Fruit fly (Drosophila melanogaster) whole organism, embryonic: ENCODE results near the gene CG14545.
A peak's percentile ranks its signal among the peaks of the same experiment; 100 is the strongest.

Experiments used
- Bgb ChIP-seq: fragments of 200-800 bp; sonication (Bioruptor generic); IDR thresholded peaks from 2 replicates; pipeline ENCODE4 v1.3.6; 2022; ENCODE audit warnings: missing biosample characterization, missing genetic modification characterization; ENCODE audit not compliant: partially characterized antibody
- CG10209 ChIP-seq: fragments of 200-800 bp; sonication (Bioruptor generic); optimal IDR thresholded peaks from 3 replicates; lab custom pipeline; 2017; ENCODE audit warnings: missing biosample characterization, mild to moderate bottlenecking, missing genetic modification characterization, missing genetic modification reagents
- CG10321 ChIP-seq: fragments of 200-800 bp; sonication (Bioruptor generic); IDR thresholded peaks from 2 replicates; pipeline ENCODE4 v1.3.6; 2022; ENCODE audit warnings: missing biosample characterization, missing genetic modification characterization
- CG10543 ChIP-seq: fragments of 200-800 bp; sonication (Bioruptor generic); optimal IDR thresholded peaks from 3 replicates; lab custom pipeline; 2017; ENCODE audit warnings: missing biosample characterization, mild to moderate bottlenecking, missing genetic modification characterization, moderate library complexity
- CG11456 ChIP-seq: fragments of 200-800 bp; sonication (Bioruptor generic); IDR thresholded peaks from 3 replicates; pipeline ENCODE4 v1.3.6; 2022; ENCODE audit warnings: missing biosample characterization, missing genetic modification characterization
- CG12155 ChIP-seq: fragments of 200-800 bp; sonication (Bioruptor generic); optimal IDR thresholded peaks from 3 replicates; lab custom pipeline; 2016; ENCODE audit warnings: missing biosample characterization, missing genetic modification characterization
- CG12391 ChIP-seq: fragments of 200-800 bp; sonication (Bioruptor generic); optimal IDR thresholded peaks from 3 replicates; lab custom pipeline; 2018; ENCODE audit warnings: missing biosample characterization, mild to moderate bottlenecking, missing genetic modification characterization, moderate library complexity
- CG13296 ChIP-seq: fragments of 200-800 bp; sonication (Bioruptor generic); optimal IDR thresholded peaks from 3 replicates; lab custom pipeline; 2018; ENCODE audit warnings: missing biosample characterization, mild to moderate bottlenecking, missing genetic modification characterization
- CG15073 ChIP-seq: fragments of 200-800 bp; sonication (Bioruptor generic); optimal IDR thresholded peaks from 2 replicates; lab custom pipeline; 2016; ENCODE audit warnings: missing biosample characterization, missing genetic modification characterization
- CG17186 ChIP-seq: fragments of 200-800 bp; sonication (Bioruptor generic); optimal IDR thresholded peaks from 3 replicates; lab custom pipeline; 2017; ENCODE audit warnings: missing biosample characterization, missing genetic modification reagents, missing genetic modification characterization
- CG17361 ChIP-seq: fragments of 200-800 bp; sonication (Bioruptor generic); IDR thresholded peaks from 3 replicates; pipeline ENCODE4 v1.3.6; 2022; ENCODE audit warnings: missing biosample characterization, missing genetic modification characterization
- CG17829 ChIP-seq: fragments of 200-800 bp; optimal IDR thresholded peaks from 2 replicates; lab custom pipeline; 2019; ENCODE audit warnings: missing biosample characterization, mild to moderate bottlenecking, missing genetic modification characterization, moderate library complexity
- CG1832 ChIP-seq: fragments of 200-800 bp; sonication (Bioruptor generic); optimal IDR thresholded peaks from 2 replicates; lab custom pipeline; 2017; ENCODE audit warnings: missing biosample characterization, mild to moderate bottlenecking, missing genetic modification characterization, inconsistent platforms
- CG31365 ChIP-seq: fragments of 200-800 bp; sonication (Bioruptor generic); optimal IDR thresholded peaks from 2 replicates; lab custom pipeline; 2018; ENCODE audit warnings: missing biosample characterization, mild to moderate bottlenecking, missing genetic modification characterization
- CG3163 ChIP-seq: fragments of 200-800 bp; sonication (Bioruptor generic); optimal IDR thresholded peaks from 3 replicates; lab custom pipeline; 2016; ENCODE audit warnings: missing biosample characterization, missing genetic modification characterization
- CG4730 ChIP-seq: fragments of 200-800 bp; sonication (Bioruptor generic); IDR thresholded peaks from 2 replicates; pipeline ENCODE4 v1.3.6; 2022; ENCODE audit warnings: missing biosample characterization, missing genetic modification characterization
- CG6175 ChIP-seq: fragments of 200-800 bp; sonication (Bioruptor generic); IDR thresholded peaks from 3 replicates; pipeline ENCODE4 v1.3.6; 2022; ENCODE audit warnings: missing biosample characterization, missing genetic modification characterization
- CG7745 ChIP-seq: fragments of 200-800 bp; sonication (Bioruptor generic); optimal IDR thresholded peaks from 2 replicates; lab custom pipeline; 2018; ENCODE audit warnings: missing biosample characterization, mild to moderate bottlenecking, missing genetic modification characterization, moderate library complexity
- CrebB ChIP-seq: fragments of 200-800 bp; sonication (Bioruptor generic); optimal IDR thresholded peaks from 3 replicates; lab custom pipeline; 2018; ENCODE audit warnings: missing biosample characterization, mild to moderate bottlenecking, missing genetic modification characterization
- Dbx ChIP-seq: fragments of 200-800 bp; sonication (Bioruptor generic); IDR thresholded peaks from 3 replicates; pipeline ENCODE4 v1.3.6; 2022; ENCODE audit warnings: missing biosample characterization, missing genetic modification characterization
- Dip2 ChIP-seq: fragments of 200-800 bp; sonication (Bioruptor generic); IDR thresholded peaks from 2 replicates; pipeline ENCODE4 v1.3.6; 2022; ENCODE audit warnings: missing biosample characterization, missing genetic modification characterization
- Doc3 ChIP-seq: fragments of 200-800 bp; sonication (Bioruptor generic); IDR thresholded peaks from 3 replicates; pipeline ENCODE4 v1.3.6; 2022; ENCODE audit warnings: missing biosample characterization, missing genetic modification characterization; ENCODE audit not compliant: partially characterized antibody
- HLH3B ChIP-seq: fragments of 200-800 bp; sonication (Bioruptor generic); IDR thresholded peaks from 2 replicates; pipeline ENCODE4 v1.3.6; 2022; ENCODE audit warnings: missing biosample characterization, missing genetic modification characterization
- HLH54F ChIP-seq: fragments of 200-800 bp; sonication (Bioruptor generic); optimal IDR thresholded peaks from 3 replicates; lab custom pipeline; 2016; ENCODE audit warnings: missing biosample characterization, missing genetic modification characterization
- HmgD ChIP-seq: fragments of 200-800 bp; sonication (Bioruptor generic); optimal IDR thresholded peaks from 3 replicates; lab custom pipeline; 2016; ENCODE audit warnings: missing biosample characterization, missing genetic modification characterization
- Hmx ChIP-seq: fragments of 200-800 bp; sonication (Bioruptor generic); optimal IDR thresholded peaks from 2 replicates; lab custom pipeline; 2016; ENCODE audit warnings: missing biosample characterization, missing genetic modification characterization
- Jarid2 ChIP-seq: fragments of 200-800 bp; sonication (Bioruptor generic); optimal IDR thresholded peaks from 3 replicates; lab custom pipeline; 2017; ENCODE audit warnings: mild to moderate bottlenecking, missing biosample characterization, missing genetic modification reagents, missing genetic modification characterization
- Lpt ChIP-seq: fragments of >200 bp; optimal IDR thresholded peaks from 2 replicates; lab custom pipeline; 2018; ENCODE audit warnings: missing biosample characterization, missing genetic modification characterization
- Mrtf ChIP-seq: fragments of 200-800 bp; sonication (Bioruptor generic); IDR thresholded peaks from 3 replicates; pipeline ENCODE4 v1.3.6; 2022; ENCODE audit warnings: missing biosample characterization, missing genetic modification characterization
- Ravus ChIP-seq: fragments of 200-800 bp; sonication (Bioruptor generic); IDR thresholded peaks from 2 replicates; pipeline ENCODE4 v1.3.6; 2022; ENCODE audit warnings: missing biosample characterization, missing genetic modification characterization
- Side ChIP-seq: fragments of 200-800 bp; sonication (Bioruptor generic); optimal IDR thresholded peaks from 2 replicates; lab custom pipeline; 2016; ENCODE audit warnings: missing biosample characterization, missing genetic modification characterization
- Usf ChIP-seq: fragments of 200-800 bp; sonication (Bioruptor generic); optimal IDR thresholded peaks from 2 replicates; lab custom pipeline; 2017; ENCODE audit warnings: missing genotype, missing biosample characterization, missing genetic modification characterization
- ab ChIP-seq: fragments of 200-800 bp; sonication (Bioruptor generic); optimal IDR thresholded peaks from 2 replicates; lab custom pipeline; 2016; ENCODE audit warnings: missing biosample characterization, missing genetic modification characterization
- ash1 ChIP-seq: fragments of 200-800 bp; sonication (Bioruptor generic); optimal IDR thresholded peaks from 2 replicates; lab custom pipeline; 2018; ENCODE audit warnings: missing biosample characterization, mild to moderate bottlenecking, missing genetic modification characterization
- ato ChIP-seq: fragments of 200-800 bp; sonication (Bioruptor generic); IDR thresholded peaks from 2 replicates; pipeline ENCODE4 v1.3.6; 2022; ENCODE audit warnings: missing biosample characterization, missing genetic modification characterization; ENCODE audit not compliant: partially characterized antibody
- dm ChIP-seq: fragments of 200-800 bp; sonication (Bioruptor generic); optimal IDR thresholded peaks from 3 replicates; lab custom pipeline; 2016; ENCODE audit warnings: missing biosample characterization, missing genetic modification characterization
- esg ChIP-seq: fragments of 200-800 bp; sonication (Bioruptor generic); conservative IDR thresholded peaks from 2 replicates; pipeline ENCODE4 v1.3.6; 2022; ENCODE audit warnings: missing biosample characterization, missing genetic modification characterization
- ewg ChIP-seq: fragments of 200-800 bp; sonication (Bioruptor generic); optimal IDR thresholded peaks from 3 replicates; lab custom pipeline; 2017; ENCODE audit warnings: mild to moderate bottlenecking, missing biosample characterization, missing genetic modification reagents, missing genetic modification characterization
- gfzf ChIP-seq: fragments of 200-800 bp; sonication (Bioruptor generic); optimal IDR thresholded peaks from 2 replicates; lab custom pipeline; 2016; ENCODE audit warnings: missing biosample characterization, mild to moderate bottlenecking, missing genetic modification characterization, moderate library complexity
- gro ChIP-seq: fragments of 200-800 bp; sonication (Bioruptor generic); optimal IDR thresholded peaks from 2 replicates; lab custom pipeline; 2016; ENCODE audit warnings: missing biosample characterization, missing genetic modification characterization
- jigr1 ChIP-seq: fragments of 200-800 bp; sonication (Bioruptor generic); IDR thresholded peaks from 3 replicates; pipeline ENCODE4 v1.3.6; 2022; ENCODE audit warnings: missing biosample characterization, missing genetic modification characterization
- lbe ChIP-seq: fragments of 200-800 bp; sonication (Bioruptor generic); optimal IDR thresholded peaks from 2 replicates; lab custom pipeline; 2016; ENCODE audit warnings: missing biosample characterization, mild to moderate bottlenecking, missing genetic modification characterization
- lov ChIP-seq, 2 experiments: fragments of 200-800 bp in 1 of 2; fragments of >200 bp in 1 of 2; sonication (Bioruptor generic) in 1 of 2; IDR thresholded peaks in 1 of 2; optimal IDR thresholded peaks in 1 of 2; 2 replicates in 1 of 2; 3 replicates in 1 of 2; pipeline versions ENCODE4 v1.3.6 to Lab custom; 2017 to 2022; ENCODE audit warnings: missing biosample characterization in 1 of 2, missing genetic modification characterization in 1 of 2
- pho ChIP-seq: fragments of 200-800 bp; sonication (Bioruptor generic); optimal IDR thresholded peaks from 2 replicates; lab custom pipeline; 2016; ENCODE audit warnings: missing biosample characterization, missing genetic modification characterization
- pnt ChIP-seq: fragments of 200-800 bp; sonication (Bioruptor generic); optimal IDR thresholded peaks from 3 replicates; lab custom pipeline; 2016; ENCODE audit warnings: missing biosample characterization, missing genetic modification characterization
- prd ChIP-seq, 3 experiments: fragments of >200 bp in 2 of 3; fragments of 200-800 bp in 1 of 3; sonication (Bioruptor generic) in 1 of 3; optimal IDR thresholded peaks in 2 of 3; IDR thresholded peaks in 1 of 3; 2 replicates in 2 of 3; 3 replicates in 1 of 3; pipeline versions ENCODE4 v1.3.6 to Lab custom; 2017 to 2022; ENCODE audit warnings: missing biosample characterization in 1 of 3, missing genetic modification characterization in 1 of 3
- sens-2 ChIP-seq: fragments of 200-800 bp; sonication (Bioruptor generic); IDR thresholded peaks from 2 replicates; pipeline ENCODE4 v1.3.6; 2022; ENCODE audit warnings: missing biosample characterization, missing genetic modification characterization
- sima ChIP-seq: fragments of 200-800 bp; sonication (Bioruptor generic); optimal IDR thresholded peaks from 2 replicates; lab custom pipeline; 2016; ENCODE audit warnings: missing biosample characterization, missing genetic modification characterization
- sr ChIP-seq: fragments of 200-800 bp; sonication (Bioruptor generic); IDR thresholded peaks from 3 replicates; pipeline ENCODE4 v1.3.6; 2022; ENCODE audit warnings: missing biosample characterization, missing genetic modification characterization
- tio ChIP-seq: fragments of 200-800 bp; sonication (Bioruptor generic); optimal IDR thresholded peaks from 2 replicates; lab custom pipeline; 2017; ENCODE audit warnings: missing biosample characterization, missing genetic modification characterization, inconsistent platforms

Gene CG14545

DNA sequence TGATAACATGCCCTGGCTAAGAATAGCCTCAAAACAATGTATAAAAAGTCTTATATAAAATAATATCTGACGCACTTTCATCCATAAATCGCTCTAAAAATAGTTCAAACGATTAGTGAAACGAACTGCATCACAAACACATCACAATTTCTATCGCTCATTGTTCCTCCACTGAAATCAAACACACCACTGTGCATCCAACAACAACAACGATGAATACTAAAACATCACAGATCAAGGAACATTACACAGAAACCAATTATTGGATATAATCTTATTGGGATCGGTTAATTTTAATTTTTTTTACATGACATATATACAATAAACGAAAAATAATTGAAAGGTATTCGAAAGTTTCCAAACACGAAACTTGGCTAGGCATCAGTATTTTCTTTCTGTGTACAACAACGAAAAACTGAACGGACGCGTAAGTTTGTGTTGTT is 28.3 kb upstream of the CG14545 start (continued):
- TF ChIP-seq sima (no peak), Mrtf (GFP tag; lab: Robert Waterston, UW) (no peak; the same call in 2 of the 3 replicates), Lpt (GFP tag; lab: Kevin White, UChicago) (no peak), lbe (GFP tag; lab: Kevin White, UChicago) (no peak), Usf (GFP tag; lab: Kevin White, UChicago) (peak; percentile 31), CG7745 (tag; lab: Kevin White, UChicago) (no peak), gfzf (GFP tag; lab: Kevin White, UChicago) (no peak), sens-2 (GFP tag; lab: Robert Waterston, UW) (peak; percentile 61), CG12155 (GFP tag; lab: Kevin White, UChicago) (peak; percentile 50), CG10321 (no peak), ato (GFP tag; lab: Robert Waterston, UW) (no peak), CG13296 (GFP tag; lab: Kevin White, UChicago) (peak; percentile 62), HLH54F (GFP tag; lab: Kevin White, UChicago) (peak; percentile 62), CG17361 (GFP tag; lab: Robert Waterston, UW) (peak; percentile 81), Dbx (GFP tag; lab: Robert Waterston, UW) (no peak), Bgb (GFP tag; lab: Robert Waterston, UW) (no peak), CG12391 (tag; lab: Kevin White, UChicago) (peak; percentile 86), ab (peak; percentile 57), sr (GFP tag; lab: Robert Waterston, UW) (no peak), CG17829 (tag; lab: Kevin White, UChicago) (peak; percentile 86), CG6175 (GFP tag; lab: Robert Waterston, UW) (no peak; the same call in 2 of the 3 replicates), gro (peak; percentile 34), CG15073 (peak; percentile 9), Doc3 (GFP tag; lab: Robert Waterston, UW) (no peak), CG1832 (GFP tag; lab: Kevin White, UChicago) (no peak), dm (GFP tag; lab: Kevin White, UChicago) (peak; percentile 40), CG10209 (GFP tag; lab: Kevin White, UChicago) (peak; percentile 54), Hmx (GFP tag; lab: Kevin White, UChicago) (peak; percentile 64), CrebB (tag; lab: Kevin White, UChicago) (peak; percentile 58), pnt (GFP tag; lab: Kevin White, UChicago) (peak; percentile 15), CG4730 (GFP tag; lab: Robert Waterston, UW) (peak; percentile 74), CG10543 (no peak), esg (peak; percentile 66), HLH3B (GFP tag; lab: Robert Waterston, UW) (peak; percentile 84; the same call in 1 of the 2 replicates), jigr1 (GFP tag; lab: Robert Waterston, UW) (no peak), HmgD (GFP tag; lab: Kevin White, UChicago) (no peak), CG11456 (no peak), Jarid2 (peak; percentile 20), tio (GFP tag; lab: Kevin White, UChicago) (peak; percentile 72), CG3163 (GFP tag; lab: Kevin White, UChicago) (no peak), lov (optimal IDR thresholded peaks at IDR 0.05; lab: Kevin White, UChicago) (no peak), lov (GFP tag; IDR thresholded peaks at IDR 0.05; lab: Robert Waterston, UW) (no peak; the same call in 2 of the 3 replicates), Side (GFP tag; lab: Kevin White, UChicago) (peak; percentile 43), ash1 (GFP tag; lab: Kevin White, UChicago) (no peak), CG17186 (GFP tag; lab: Kevin White, UChicago) (peak; percentile 7), prd (optimal IDR thresholded peaks at IDR 0.05; lab: Kevin White, UChicago) (no peak), prd (GFP tag; IDR thresholded peaks at IDR 0.05; lab: Robert Waterston, UW) (peak; percentile 83), Ravus (GFP tag; lab: Robert Waterston, UW) (peak; percentile 16; the same call in 1 of the 2 replicates), ewg (GFP tag; lab: Kevin White, UChicago) (peak; percentile 66), Dip2 (no peak), pho (GFP tag; lab: Kevin White, UChicago) (peak; percentile 74), CG31365 (tag; lab: Kevin White, UChicago) (peak; percentile 56)
